Worm (Caenorhabditis elegans) whole organism, L2 larva: Measurements from ENCODE around the gene ador-1.

Experiments
- C34F6.9 ChIP-seq: fragments of 150-350 bp; optimal IDR thresholded peaks from 2 replicates; lab custom pipeline; 2014; ENCODE audit warnings: missing biosample characterization, missing genetic modification characterization
- F13H6.1 ChIP-seq: sonication (generic microtip); optimal IDR thresholded peaks from 2 replicates; lab custom pipeline; 2016; ENCODE audit warnings: missing genetic modification characterization, missing compliant biosample characterization
- R02D3.7 ChIP-seq: fragments of 150-350 bp; optimal IDR thresholded peaks from 2 replicates; lab custom pipeline; 2014; ENCODE audit warnings: missing biosample characterization, missing genetic modification characterization
- Y55F3AM.14 ChIP-seq: fragments of 200-800 bp; sonication (Bioruptor generic); optimal IDR thresholded peaks from 2 replicates; lab custom pipeline; 2018; ENCODE audit warnings: mild to moderate bottlenecking, missing genetic modification characterization, missing compliant biosample characterization
- ZK546.5 ChIP-seq: sonication (generic microtip); optimal IDR thresholded peaks from 2 replicates; lab custom pipeline; 2017; ENCODE audit warnings: missing biosample characterization, missing genetic modification characterization
- alr-1 ChIP-seq: fragments of 150-350 bp; optimal IDR thresholded peaks from 2 replicates; lab custom pipeline; 2014; ENCODE audit warnings: missing biosample characterization, missing genetic modification characterization
- aly-2 ChIP-seq: fragments of 150-350 bp; optimal IDR thresholded peaks from 2 replicates; lab custom pipeline; 2014; ENCODE audit warnings: missing biosample characterization, missing genetic modification characterization
- ama-1 ChIP-seq: fragments of 150-350 bp; optimal IDR thresholded peaks from 2 replicates; lab custom pipeline; 2018; ENCODE audit warnings: inconsistent platforms
- blmp-1 ChIP-seq: sonication (generic microtip); optimal IDR thresholded peaks from 2 replicates; lab custom pipeline; 2017; ENCODE audit warnings: missing genetic modification characterization, mild to moderate bottlenecking, missing compliant biosample characterization, antibody characterized with exemption, moderate library complexity; ENCODE audit not compliant: insufficient read depth
- ceh-16 ChIP-seq: fragments of 150-350 bp; optimal IDR thresholded peaks from 2 replicates; lab custom pipeline; 2014; ENCODE audit warnings: missing biosample characterization, missing genetic modification characterization
- ceh-82 ChIP-seq: fragments of 150-350 bp; optimal IDR thresholded peaks from 2 replicates; lab custom pipeline; 2014; ENCODE audit warnings: missing biosample characterization, missing genetic modification characterization
- crh-2 ChIP-seq: sonication (generic microtip); optimal IDR thresholded peaks from 2 replicates; lab custom pipeline; 2017; ENCODE audit warnings: missing biosample characterization, missing genetic modification characterization
- dmd-4 ChIP-seq: sonication (generic microtip); optimal IDR thresholded peaks from 2 replicates; lab custom pipeline; 2017; ENCODE audit warnings: missing biosample characterization, missing genetic modification characterization
- egl-27 ChIP-seq: sonication (generic microtip); optimal IDR thresholded peaks from 3 replicates; lab custom pipeline; 2017; ENCODE audit warnings: missing biosample characterization, missing genetic modification reagents, missing genetic modification characterization
- elt-1 ChIP-seq: fragments of 150-350 bp; optimal IDR thresholded peaks from 2 replicates; lab custom pipeline; 2014; ENCODE audit warnings: missing biosample characterization, missing genetic modification characterization
- elt-3 ChIP-seq: sonication (generic microtip); optimal IDR thresholded peaks from 2 replicates; lab custom pipeline; 2017; ENCODE audit warnings: missing biosample characterization, missing genetic modification characterization
- gmeb-1 ChIP-seq: fragments of 150-350 bp; optimal IDR thresholded peaks from 2 replicates; lab custom pipeline; 2014; ENCODE audit warnings: missing biosample characterization, missing genetic modification characterization
- lin-11 ChIP-seq: fragments of 150-350 bp; sonication (generic microtip); optimal IDR thresholded peaks from 2 replicates; lab custom pipeline; 2014; ENCODE audit warnings: missing biosample characterization, missing genetic modification characterization, inconsistent platforms, mixed read lengths
- lin-13 ChIP-seq: fragments of 150-350 bp; optimal IDR thresholded peaks from 2 replicates; lab custom pipeline; 2014; ENCODE audit warnings: missing biosample characterization, missing genetic modification reagents, missing genetic modification characterization
- lsy-2 ChIP-seq, 2 experiments: fragments of 150-350 bp in 1 of 2; sonication (generic microtip) in 1 of 2; optimal IDR thresholded peaks; 2 replicates each; lab custom pipeline; 2014 to 2017; ENCODE audit warnings: missing biosample characterization in 2 of 2, missing genetic modification characterization in 2 of 2
- mab-5 ChIP-seq: fragments of 150-350 bp; optimal IDR thresholded peaks from 2 replicates; lab custom pipeline; 2014; ENCODE audit warnings: missing biosample characterization, missing genetic modification characterization
- mbf-1 ChIP-seq: sonication (generic microtip); optimal IDR thresholded peaks from 2 replicates; lab custom pipeline; 2017; ENCODE audit warnings: missing biosample characterization, missing genetic modification characterization
- mdl-1 ChIP-seq, 2 experiments: fragments of 150-350 bp in 1 of 2; sonication (generic microtip) in 1 of 2; optimal IDR thresholded peaks; 2 replicates each; lab custom pipeline; 2017; ENCODE audit warnings: missing biosample characterization in 2 of 2, missing genetic modification characterization in 2 of 2
- nhr-10 ChIP-seq: sonication (generic microtip); optimal IDR thresholded peaks from 2 replicates; lab custom pipeline; 2017; ENCODE audit warnings: missing biosample characterization, missing genetic modification characterization
- nhr-11 ChIP-seq: fragments of 150-350 bp; optimal IDR thresholded peaks from 2 replicates; lab custom pipeline; 2014; ENCODE audit warnings: missing biosample characterization, missing genetic modification characterization
- nhr-12 ChIP-seq: fragments of 150-350 bp; optimal IDR thresholded peaks from 2 replicates; lab custom pipeline; 2014; ENCODE audit warnings: missing biosample characterization, missing genetic modification characterization
- nhr-129 ChIP-seq: fragments of 150-350 bp; optimal IDR thresholded peaks from 2 replicates; lab custom pipeline; 2014; ENCODE audit warnings: missing biosample characterization, missing genetic modification characterization
- nhr-21 ChIP-seq: fragments of 150-350 bp; optimal IDR thresholded peaks from 2 replicates; lab custom pipeline; 2014; ENCODE audit warnings: missing biosample characterization, missing genetic modification characterization
- nhr-23 ChIP-seq: fragments of 150-350 bp; optimal IDR thresholded peaks from 2 replicates; lab custom pipeline; 2014; ENCODE audit warnings: missing biosample characterization, missing genetic modification reagents, missing genetic modification characterization
- nhr-237 ChIP-seq: fragments of 150-350 bp; optimal IDR thresholded peaks from 2 replicates; lab custom pipeline; 2014; ENCODE audit warnings: missing biosample characterization, missing genetic modification characterization
- nhr-25 ChIP-seq: fragments of 150-350 bp; sonication (generic microtip); optimal IDR thresholded peaks from 3 replicates; lab custom pipeline; 2014; ENCODE audit warnings: missing biosample characterization, missing genetic modification characterization
- nhr-6 ChIP-seq: fragments of 150-350 bp; optimal IDR thresholded peaks from 2 replicates; lab custom pipeline; 2014; ENCODE audit warnings: missing biosample characterization, missing genetic modification characterization
- nhr-77 ChIP-seq: fragments of 150-350 bp; optimal IDR thresholded peaks from 2 replicates; lab custom pipeline; 2014; ENCODE audit warnings: missing biosample characterization, missing genetic modification characterization
- sem-4 ChIP-seq: fragments of 150-350 bp; optimal IDR thresholded peaks from 2 replicates; lab custom pipeline; 2014; ENCODE audit warnings: missing biosample characterization, missing genetic modification reagents, missing genetic modification characterization
- sma-3 ChIP-seq: sonication (generic microtip); optimal IDR thresholded peaks from 2 replicates; lab custom pipeline; 2016; ENCODE audit warnings: missing genetic modification reagents, missing genetic modification characterization, missing compliant biosample characterization
- sma-9 ChIP-seq, 2 experiments: fragments of 150-350 bp in 1 of 2; sonication (generic microtip) in 1 of 2; optimal IDR thresholded peaks; 2 replicates each; lab custom pipeline; 2014 to 2016; ENCODE audit warnings: missing genetic modification characterization in 2 of 2, mild to moderate bottlenecking in 1 of 2, missing biosample characterization in 1 of 2, missing compliant biosample characterization in 1 of 2, missing genetic modification reagents in 1 of 2, moderate library complexity in 1 of 2
- snpc-4 ChIP-seq: fragments of 150-350 bp; optimal IDR thresholded peaks from 2 replicates; lab custom pipeline; 2014; ENCODE audit warnings: missing biosample characterization, missing genetic modification characterization
- unc-39 ChIP-seq: fragments of 150-350 bp; optimal IDR thresholded peaks from 2 replicates; lab custom pipeline; 2014; ENCODE audit warnings: missing biosample characterization, missing genetic modification characterization
- unc-55 ChIP-seq: fragments of 150-350 bp; sonication (generic microtip); optimal IDR thresholded peaks from 3 replicates; lab custom pipeline; 2014; ENCODE audit warnings: missing biosample characterization, missing genetic modification reagents, missing genetic modification characterization
- unc-62 ChIP-seq: fragments of 150-350 bp; optimal IDR thresholded peaks from 2 replicates; lab custom pipeline; 2014; ENCODE audit warnings: missing biosample characterization, missing genetic modification reagents, missing genetic modification characterization
- zag-1 ChIP-seq: fragments of 150-350 bp; optimal IDR thresholded peaks from 2 replicates; lab custom pipeline; 2014; ENCODE audit warnings: missing biosample characterization, missing genetic modification characterization
- ztf-1 ChIP-seq: fragments of 200-800 bp; sonication (Bioruptor generic); conservative IDR thresholded peaks from 2 replicates; pipeline ENCODE4 v1.3.6; 2022; ENCODE audit warnings: missing genetic modification characterization, missing compliant biosample characterization
- ztf-4 ChIP-seq: fragments of 150-350 bp; optimal IDR thresholded peaks from 2 replicates; lab custom pipeline; 2014; ENCODE audit warnings: missing biosample characterization, missing genetic modification characterization

The ador-1 gene

DNA sequence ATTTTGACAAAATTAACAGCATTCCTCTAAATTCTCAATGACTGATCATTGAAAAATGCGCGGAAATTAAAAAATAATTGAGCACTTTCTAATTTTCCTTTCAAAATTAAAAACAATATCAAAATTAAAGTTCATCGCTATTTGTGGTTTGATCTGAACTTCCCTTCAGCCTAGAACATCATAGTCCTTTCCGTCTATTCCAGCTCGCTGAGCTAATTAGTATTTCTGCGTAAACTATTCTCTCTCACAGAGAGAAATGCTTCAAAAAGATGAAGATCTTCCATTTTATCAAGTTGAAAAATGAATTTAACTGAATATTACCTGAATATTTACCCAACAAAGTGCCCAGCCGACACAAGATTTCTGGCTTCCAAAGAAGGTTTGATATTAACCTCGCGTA lies 4.4 kb upstream of the ador-1 start, which contains the start of gene srh-68:
Gene srh-68 (plus strand): TSS at position 301 of the 400 bp plus-strand sequence.
- TF ChIP-seq dmd-4 (tag; lab: Kevin White, UChicago) = no peak

- no peak for TF ChIP-seq unc-62
- no peak for TF ChIP-seq snpc-4
- no peak for TF ChIP-seq egl-27
- TF ChIP-seq nhr-21 (tag; lab: Kevin White, UChicago) = no peak
- no peak for TF ChIP-seq nhr-12 (tag; lab: Kevin White, UChicago)
- TF ChIP-seq R02D3.7 (tag; lab: Kevin White, UChicago) = no peak
- no peak for TF ChIP-seq mbf-1 (tag; lab: Kevin White, UChicago)
- no peak for TF ChIP-seq Y55F3AM.14 (GFP tag; lab: Kevin White, UChicago)
- no peak for TF ChIP-seq blmp-1 (tag; lab: Kevin White, UChicago)
- TF ChIP-seq nhr-6 = no peak
- no peak for TF ChIP-seq mab-5 (tag; lab: Kevin White, UChicago)
- TF ChIP-seq ztf-4 (tag; lab: Kevin White, UChicago) = no peak
- TF ChIP-seq crh-2 (tag; lab: Kevin White, UChicago) = no peak
- TF ChIP-seq C34F6.9 = no peak
- no peak for TF ChIP-seq unc-39 (tag; lab: Kevin White, UChicago)
- TF ChIP-seq nhr-10 = no peak
- TF ChIP-seq elt-3 = no peak
- TF ChIP-seq ama-1 (lab: Kevin White, UChicago) = no peak
These were observed 3.8 kb upstream of the ador-1 start for ce11 chrII:12506511-12506910.

DNA sequence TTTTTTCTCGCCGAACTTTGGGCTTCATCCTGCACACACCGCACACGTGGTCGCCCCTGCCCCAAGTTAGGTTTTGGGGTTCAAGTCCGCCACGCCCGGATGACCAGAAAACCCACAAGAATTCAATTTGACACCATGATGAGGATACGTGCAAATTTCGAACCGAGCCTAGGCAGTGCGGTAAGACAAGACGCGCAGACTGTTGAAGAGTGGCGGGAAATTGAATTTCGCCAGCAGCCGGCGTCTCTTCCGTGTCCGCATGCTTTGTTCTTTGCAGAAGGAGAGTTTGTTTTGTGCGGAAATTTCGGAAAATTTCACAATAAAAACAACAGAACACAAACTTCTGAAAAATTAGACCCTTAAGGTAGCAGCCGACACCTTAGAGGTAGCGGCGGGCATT lies 2.7 kb downstream of the ador-1 start:
- no peak for TF ChIP-seq aly-2 (tag; lab: Kevin White, UChicago)
- no peak for TF ChIP-seq ztf-1
- TF ChIP-seq dmd-4 (tag; lab: Kevin White, UChicago) = no peak
- no peak for TF ChIP-seq nhr-129
- TF ChIP-seq mdl-1 (tag; optimal IDR thresholded peaks at IDR 0.05; lab: Kevin White, UChicago) = no peak
- TF ChIP-seq nhr-21 (tag; lab: Kevin White, UChicago) = no peak
- no peak for TF ChIP-seq nhr-237
- no peak for TF ChIP-seq lin-13
- TF ChIP-seq nhr-23 (tag; lab: Kevin White, UChicago) = no peak
- no peak for TF ChIP-seq mab-5 (tag; lab: Kevin White, UChicago)

DNA sequence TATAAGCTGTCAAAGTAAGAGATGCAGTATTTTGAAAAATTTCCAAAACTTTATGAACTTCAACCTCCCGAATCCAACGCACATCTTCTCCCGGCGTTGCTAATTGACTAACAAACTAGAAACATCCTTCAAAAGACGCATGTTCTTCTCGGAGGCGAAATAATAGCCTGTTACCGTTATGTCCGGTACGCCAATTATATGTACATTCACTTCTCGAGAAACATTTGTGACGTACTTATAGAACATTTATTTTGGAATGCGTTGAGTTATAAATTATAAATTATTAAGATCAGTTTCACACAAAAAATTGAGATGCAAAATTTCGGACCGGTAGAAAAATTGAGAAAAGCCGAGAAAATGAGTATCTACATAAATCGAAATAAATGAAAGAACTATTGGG lies 5.7 kb downstream of the ador-1 start, which contains the start of gene T21B4.3:
Gene T21B4.3 (minus strand): TSS at position 101 of the 400 bp plus-strand sequence.
- no peak for TF ChIP-seq ZK546.5
- TF ChIP-seq sma-9 (GFP tag; optimal IDR thresholded peaks at IDR 0.05; lab: Kevin White, UChicago) = no peak
- no peak for TF ChIP-seq sma-9 (tag; optimal IDR thresholded peaks at IDR 0.05; lab: Kevin White, UChicago)
- TF ChIP-seq nhr-21 (tag; lab: Kevin White, UChicago) = no peak
- TF ChIP-seq elt-1 (tag; lab: Kevin White, UChicago) = no peak
- TF ChIP-seq nhr-23 (tag; lab: Kevin White, UChicago) = no peak
- no peak for TF ChIP-seq nhr-77 (tag; lab: Kevin White, UChicago)
- no peak for TF ChIP-seq ama-1 (lab: Kevin White, UChicago)
- TF ChIP-seq dmd-4 (tag; lab: Kevin White, UChicago) = no peak
- TF ChIP-seq nhr-25 = no peak
- no peak for TF ChIP-seq nhr-237
- TF ChIP-seq ztf-1 = no peak
- no peak for TF ChIP-seq gmeb-1 (tag; lab: Kevin White, UChicago)
- no peak for TF ChIP-seq lin-11 (tag; lab: Kevin White, UChicago)
- TF ChIP-seq lsy-2 (tag; optimal IDR thresholded peaks at IDR 0.05; lab: Kevin White, UChicago) = no peak
- TF ChIP-seq unc-39 (tag; lab: Kevin White, UChicago) = no peak
- no peak for TF ChIP-seq elt-3
- TF ChIP-seq ceh-16 = no peak
- TF ChIP-seq sem-4 (tag; lab: Kevin White, UChicago) = no peak

ce11 chrII:12494556-12495131 lies 8.0 kb downstream of the ador-1 start, which contains the start of gene col-85:
TSS of gene col-85 (minus strand) at chrII:12495095.
- no peak for TF ChIP-seq blmp-1 (tag; lab: Kevin White, UChicago)
- peak; percentile 65 for TF ChIP-seq sma-3 (GFP tag; lab: Kevin White, UChicago)
- no peak for TF ChIP-seq R02D3.7 (tag; lab: Kevin White, UChicago)
- no peak for TF ChIP-seq ztf-1
- peak; percentile 75 for TF ChIP-seq nhr-129
- peak; percentile 8 for TF ChIP-seq nhr-11 (tag; lab: Kevin White, UChicago)
- no peak for TF ChIP-seq ceh-16
- peak; percentile 53 for TF ChIP-seq egl-27
- no peak for TF ChIP-seq ceh-82
- no peak for TF ChIP-seq alr-1
- TF ChIP-seq nhr-21 (tag; lab: Kevin White, UChicago) = peak; percentile 60
- no peak for TF ChIP-seq ztf-4 (tag; lab: Kevin White, UChicago)
- TF ChIP-seq lsy-2 (tag; optimal IDR thresholded peaks at IDR 0.05; lab: Kevin White, UChicago) = peak; percentile 68 to 70
- TF ChIP-seq mbf-1 (tag; lab: Kevin White, UChicago) = no peak
- TF ChIP-seq ama-1 (lab: Kevin White, UChicago) = no peak
- TF ChIP-seq unc-55 = peak; percentile 71
- TF ChIP-seq Y55F3AM.14 (GFP tag; lab: Kevin White, UChicago) = peak; percentile 54
- TF ChIP-seq nhr-10 = no peak
- peak; percentile 60 for TF ChIP-seq crh-2 (tag; lab: Kevin White, UChicago)
- peak; percentile 47 for TF ChIP-seq nhr-6
- peak; percentile 56 for TF ChIP-seq C34F6.9
- TF ChIP-seq F13H6.1 (tag; lab: Kevin White, UChicago) = peak; percentile 67
- no peak for TF ChIP-seq mab-5 (tag; lab: Kevin White, UChicago)
- TF ChIP-seq zag-1 = no peak
- peak; percentile 69 for TF ChIP-seq lin-11 (tag; lab: Kevin White, UChicago)
